Fruit fly (Drosophila melanogaster) whole organism, pupa: ENCODE measurements around the gene CG10598.

ENCODE experiments used
- CG17806 ChIP-seq: fragments of 200-800 bp; sonication (Bioruptor generic); optimal IDR thresholded peaks from 2 replicates; lab custom pipeline; 2018; ENCODE audit warnings: missing biosample characterization, mild to moderate bottlenecking, missing genetic modification characterization, moderate library complexity
- CG32121 ChIP-seq: fragments of 200-800 bp; sonication (Bioruptor generic); IDR thresholded peaks from 2 replicates; pipeline ENCODE4 v1.3.6; 2022; ENCODE audit warnings: missing biosample characterization, missing genetic modification characterization
- CG34367 ChIP-seq: fragments of 200-800 bp; sonication (Bioruptor generic); optimal IDR thresholded peaks from 2 replicates; lab custom pipeline; 2018; ENCODE audit warnings: missing biosample characterization, mild to moderate bottlenecking, missing genetic modification characterization
- CG8301 ChIP-seq: fragments of 200-800 bp; sonication (Bioruptor generic); optimal IDR thresholded peaks from 2 replicates; lab custom pipeline; 2018; ENCODE audit warnings: missing biosample characterization, mild to moderate bottlenecking, missing genetic modification characterization
- CG9948 ChIP-seq: fragments of 200-800 bp; sonication (Bioruptor generic); optimal IDR thresholded peaks from 2 replicates; lab custom pipeline; 2018; ENCODE audit warnings: missing biosample characterization, mild to moderate bottlenecking, missing genetic modification characterization, moderate library complexity
- EcR ChIP-seq: fragments of 200-800 bp; sonication (Bioruptor generic); optimal IDR thresholded peaks from 3 replicates; lab custom pipeline; 2019; ENCODE audit warnings: missing biosample characterization, missing genetic modification characterization, mild to moderate bottlenecking, moderate library complexity, missing genetic modification reagents
- Ets98B ChIP-seq: fragments of 200-800 bp; sonication (Bioruptor generic); IDR thresholded peaks from 2 replicates; pipeline ENCODE4 v1.3.6; 2022; ENCODE audit warnings: missing biosample characterization, missing genetic modification characterization
- Pif1A ChIP-seq: fragments of 200-800 bp; sonication (Bioruptor generic); optimal IDR thresholded peaks from 3 replicates; lab custom pipeline; 2016; ENCODE audit warnings: missing biosample characterization, missing genetic modification characterization
- gl ChIP-seq: fragments of 200-800 bp; sonication (Bioruptor generic); optimal IDR thresholded peaks from 2 replicates; lab custom pipeline; 2018; ENCODE audit warnings: missing biosample characterization, mild to moderate bottlenecking, missing genetic modification characterization
- rn ChIP-seq: fragments of 200-800 bp; sonication (Bioruptor generic); IDR thresholded peaks from 2 replicates; pipeline ENCODE4 v1.3.6; 2022; ENCODE audit warnings: missing biosample characterization, missing genetic modification characterization

DNA sequence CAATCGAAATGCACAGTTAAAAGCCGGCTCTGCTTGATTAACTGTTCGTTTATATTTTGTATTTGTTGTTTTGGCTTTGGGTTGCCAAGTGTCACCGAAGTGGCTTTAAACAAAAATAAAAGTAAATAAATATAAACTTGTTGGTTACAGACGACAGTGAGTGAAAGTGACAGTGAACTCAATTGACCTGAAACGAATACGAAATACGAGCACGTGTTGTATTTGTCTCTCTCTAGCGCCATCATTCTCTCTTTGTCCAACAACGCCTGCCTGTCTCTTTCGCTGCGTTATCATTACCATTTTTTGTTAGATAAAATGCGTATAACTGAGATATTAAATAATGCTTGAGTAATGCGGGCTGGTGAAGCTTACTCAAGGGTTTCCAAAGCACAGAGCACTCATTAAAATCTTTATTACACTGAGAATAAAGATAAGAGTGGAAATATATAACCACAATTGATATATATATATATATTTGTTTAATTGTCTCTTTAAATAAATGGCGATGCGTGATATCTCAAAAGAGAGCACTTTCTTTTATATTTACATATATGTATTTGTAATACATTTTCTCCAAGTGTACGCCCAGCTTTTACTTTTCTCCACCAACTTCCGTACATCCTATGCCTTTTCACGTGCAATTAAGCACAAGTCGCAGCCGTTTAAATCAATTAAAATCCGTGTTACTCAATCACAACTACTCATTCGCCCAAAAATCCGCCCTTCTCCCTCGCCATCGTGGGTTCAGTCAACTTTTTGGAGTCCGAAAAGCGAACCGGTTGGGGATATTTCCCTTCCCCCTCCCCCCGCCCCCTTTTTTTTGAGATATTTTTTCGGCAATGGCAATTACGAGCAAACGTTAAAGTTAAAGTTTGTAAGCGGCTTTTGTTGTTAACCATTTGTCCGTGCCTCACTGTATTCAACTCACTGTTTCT is 45.1 kb downstream of the CG10598 start:
- TF ChIP-seq CG8301 (tag; lab: Kevin White, UChicago) = no peak
- TF ChIP-seq EcR = no peak
- no peak for TF ChIP-seq Ets98B
- TF ChIP-seq CG34367 (tag; lab: Kevin White, UChicago) = no peak
- TF ChIP-seq CG32121 (GFP tag; lab: Robert Waterston, UW) = 0 out of 2 replicates have a peak, but pooled peaks have one; percentile 8
- no peak for TF ChIP-seq gl (tag; lab: Kevin White, UChicago)
- no peak for TF ChIP-seq CG17806 (tag; lab: Kevin White, UChicago)
- no peak for TF ChIP-seq Pif1A (GFP tag; lab: Kevin White, UChicago)
- no peak for TF ChIP-seq CG9948 (tag; lab: Kevin White, UChicago)
- no peak for TF ChIP-seq rn (GFP tag; lab: Robert Waterston, UW)
